Fruit fly (Drosophila melanogaster) whole organism, prepupa: ENCODE results near the gene CG3630.

Experiments
- CG31627 ChIP-seq: fragments of 200-800 bp; sonication (Bioruptor generic); optimal IDR thresholded peaks from 3 replicates; lab custom pipeline; 2016; ENCODE audit warnings: missing biosample characterization, missing genetic modification characterization
- CG34406 ChIP-seq: fragments of 200-800 bp; sonication (Bioruptor generic); optimal IDR thresholded peaks from 3 replicates; lab custom pipeline; 2016; ENCODE audit warnings: missing biosample characterization, missing genetic modification characterization
- CG6792 ChIP-seq: fragments of 200-800 bp; sonication (Bioruptor generic); optimal IDR thresholded peaks from 3 replicates; lab custom pipeline; 2016; ENCODE audit warnings: missing biosample characterization, missing genetic modification characterization
- CG6854 ChIP-seq: fragments of 200-800 bp; sonication (Bioruptor generic); optimal IDR thresholded peaks from 2 replicates; lab custom pipeline; 2017; ENCODE audit warnings: missing biosample characterization, mild to moderate bottlenecking, missing genetic modification characterization
- CG8632 ChIP-seq: fragments of 200-800 bp; sonication (Bioruptor generic); optimal IDR thresholded peaks from 3 replicates; lab custom pipeline; 2016; ENCODE audit warnings: missing biosample characterization, missing genetic modification characterization
- Eip78C ChIP-seq: fragments of 200-800 bp; sonication (Bioruptor generic); peaks from one replicate; lab custom pipeline; 2016; ENCODE audit warnings: missing biosample characterization, missing genetic modification characterization
- fkh ChIP-seq: fragments of 200-800 bp; sonication (Bioruptor generic); optimal IDR thresholded peaks from 3 replicates; lab custom pipeline; 2017; ENCODE audit warnings: missing biosample characterization, mild to moderate bottlenecking, missing genetic modification characterization, moderate library complexity
- lz ChIP-seq: fragments of 200-800 bp; sonication (Bioruptor generic); optimal IDR thresholded peaks from 3 replicates; lab custom pipeline; 2016; ENCODE audit warnings: missing biosample characterization, missing genetic modification characterization

The CG3630 gene

DNA sequence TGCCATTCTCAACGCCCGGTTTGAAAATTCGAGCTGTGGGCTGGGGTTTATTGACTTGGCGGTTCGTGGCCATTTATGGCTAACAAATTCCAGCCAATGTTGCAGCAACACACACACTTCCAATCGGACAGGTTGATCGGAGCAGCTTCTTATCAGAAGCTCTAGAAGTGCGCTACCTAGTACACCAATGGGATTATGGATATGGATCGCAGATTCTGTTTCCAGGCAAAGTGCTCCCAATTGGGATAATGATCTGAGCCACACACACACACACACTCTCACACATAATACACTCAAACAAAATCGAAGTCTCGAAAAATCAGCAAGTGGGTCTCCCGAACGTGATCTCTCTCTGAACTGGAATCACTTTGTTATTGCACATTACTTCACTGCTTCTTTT, 59.6 kb downstream of the CG3630 start:
- TF ChIP-seq fkh, result no peak
- no peak for TF ChIP-seq CG6854 (GFP tag; lab: Kevin White, UChicago)
- TF ChIP-seq CG6792 (GFP tag; lab: Kevin White, UChicago), result no peak
- no peak for TF ChIP-seq CG31627 (GFP tag; lab: Kevin White, UChicago)
- TF ChIP-seq Eip78C (GFP tag; lab: Kevin White, UChicago), result no peak
- no peak for TF ChIP-seq CG8632 (GFP tag; lab: Kevin White, UChicago)
- TF ChIP-seq lz (GFP tag; lab: Kevin White, UChicago), result no peak
- TF ChIP-seq CG34406, result no peak
- TF ChIP-seq, all 60 proteins: peak for 0
